Worm (Caenorhabditis elegans): ENCODE results near the gene prdx-6.

- no peak for TF ChIP-seq sea-2 (GFP tag; optimal IDR thresholded peaks at IDR 0.05)
- no peak for TF ChIP-seq aly-2 (tag; optimal IDR thresholded peaks at IDR 0.05)
Measured at ce11 chrIV:175698-176097, 42.7 kb upstream of the prdx-6 start.

All from whole organism, L3 larva.